Fruit fly (Drosophila melanogaster) whole organism: ENCODE results near the gene CG46515.
"Not testable (repeated sequence)": the region's sequence is repeated elsewhere in the genome, so short reads cannot be mapped to it uniquely, and the experiment has no call there.

Source experiments
- Dll ChIP-seq: fragments of >200 bp; optimal IDR thresholded peaks from 2 replicates; lab custom pipeline; 2017
- usp ChIP-seq: fragments of >200 bp; optimal IDR thresholded peaks from 2 replicates; lab custom pipeline; 2017; ENCODE audit warnings: missing biosample characterization, missing genetic modification characterization, mixed read lengths

DNA sequence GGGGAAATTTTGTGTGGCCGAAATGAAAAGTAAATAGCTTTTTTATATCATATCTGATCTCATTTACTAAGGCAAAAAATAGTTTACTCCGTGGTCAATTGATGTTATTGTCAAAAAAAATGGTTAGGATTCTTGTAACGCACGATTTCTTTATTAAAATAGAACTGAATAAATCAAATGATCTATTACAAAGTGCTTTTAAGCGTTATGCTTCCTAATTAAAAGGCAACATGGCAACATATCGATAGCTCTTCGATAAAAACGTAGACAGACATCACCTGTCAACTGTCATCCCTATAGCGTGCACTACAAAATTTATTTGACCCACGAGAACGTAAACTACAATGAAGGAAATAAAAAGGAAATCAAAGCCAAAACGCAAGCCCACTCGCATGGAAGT is at the start of gene CG46515:
- TF ChIP-seq Dll (lab: Kevin White, UChicago); usp (GFP tag; lab: Kevin White, UChicago): not testable (repeated sequence)
